Fruit fly (Drosophila melanogaster): ENCODE measurements around the gene Esp.

DNA sequence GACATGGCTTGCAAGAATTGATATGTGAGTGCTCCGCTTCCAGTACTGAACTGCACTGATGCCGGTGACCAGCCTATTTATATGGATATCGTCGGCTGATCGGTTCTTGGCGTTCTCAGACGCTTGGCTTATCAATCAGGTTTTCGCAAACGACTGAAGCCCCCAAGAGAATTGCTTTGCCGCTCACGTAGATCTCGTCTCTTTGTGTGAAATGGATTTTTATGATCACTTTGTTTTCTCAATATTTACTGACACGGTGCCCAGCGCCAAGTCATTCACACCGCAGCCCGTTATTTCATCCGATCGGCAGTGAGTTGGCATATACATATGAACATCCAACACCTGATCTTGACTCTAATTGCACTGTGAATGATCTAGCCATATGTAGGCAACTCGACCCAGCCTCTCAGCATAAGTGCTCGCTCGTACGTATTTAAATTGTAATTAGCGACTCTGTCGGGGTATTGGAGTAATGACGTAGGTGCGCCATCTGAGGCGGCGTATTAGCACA, 18.6 kb downstream of the Esp start, which contains the start of gene CG13639:
- no peak for TF ChIP-seq Hr96 (GFP tag; optimal IDR thresholded peaks at IDR 0.05)
- TF ChIP-seq ovo (GFP tag; optimal IDR thresholded peaks at IDR 0.05): peak; percentile 48
